Fruit fly (Drosophila melanogaster) whole organism, embryonic: ENCODE measurements around the gene Nepl21.

ENCODE experiments used
- CG10543 ChIP-seq: fragments of 200-800 bp; sonication (Bioruptor generic); optimal IDR thresholded peaks from 3 replicates; lab custom pipeline; 2017; ENCODE audit warnings: missing biosample characterization, mild to moderate bottlenecking, missing genetic modification characterization, moderate library complexity
- CG1233 ChIP-seq: fragments of 200-800 bp; sonication (Bioruptor generic); optimal IDR thresholded peaks from 4 replicates; lab custom pipeline; 2018; ENCODE audit warnings: missing biosample characterization, mild to moderate bottlenecking, missing genetic modification characterization
- CG17568 ChIP-seq: fragments of 200-800 bp; sonication (Bioruptor generic); optimal IDR thresholded peaks from 2 replicates; lab custom pipeline; 2018; ENCODE audit warnings: missing biosample characterization, mild to moderate bottlenecking, missing genetic modification characterization, moderate library complexity
- CG3163 ChIP-seq: fragments of 200-800 bp; sonication (Bioruptor generic); optimal IDR thresholded peaks from 3 replicates; lab custom pipeline; 2016; ENCODE audit warnings: missing biosample characterization, missing genetic modification characterization
- CG3281 ChIP-seq: fragments of 200-800 bp; sonication (Bioruptor generic); optimal IDR thresholded peaks from 3 replicates; lab custom pipeline; 2017; ENCODE audit warnings: missing biosample characterization, mild to moderate bottlenecking, missing genetic modification characterization
- CG43689 ChIP-seq: fragments of 200-800 bp; sonication (Bioruptor generic); IDR thresholded peaks from 2 replicates; pipeline ENCODE4 v1.3.6; 2022; ENCODE audit warnings: missing biosample characterization, missing genetic modification characterization
- CG5180 ChIP-seq: fragments of 200-800 bp; sonication (Bioruptor generic); optimal IDR thresholded peaks from 3 replicates; lab custom pipeline; 2017; ENCODE audit warnings: missing biosample characterization, missing genetic modification characterization, mild to moderate bottlenecking, moderate library complexity, missing genetic modification reagents
- CG7271 ChIP-seq: fragments of 200-800 bp; sonication (Bioruptor generic); optimal IDR thresholded peaks from 2 replicates; lab custom pipeline; 2018; ENCODE audit warnings: missing biosample characterization, mild to moderate bottlenecking, missing genetic modification characterization, moderate library complexity
- CG7357 ChIP-seq: fragments of 200-800 bp; sonication (Bioruptor generic); IDR thresholded peaks from 3 replicates; pipeline ENCODE4 v1.3.6; 2022; ENCODE audit warnings: missing biosample characterization, missing genetic modification characterization
- CG7556 ChIP-seq: fragments of 200-800 bp; sonication (Bioruptor generic); optimal IDR thresholded peaks from 2 replicates; lab custom pipeline; 2017; ENCODE audit warnings: missing biosample characterization, mild to moderate bottlenecking, missing genetic modification characterization
- CG9727 ChIP-seq: fragments of 200-800 bp; sonication (Bioruptor generic); optimal IDR thresholded peaks from 3 replicates; lab custom pipeline; 2017; ENCODE audit warnings: missing biosample characterization, mild to moderate bottlenecking, missing genetic modification characterization
- CG9797 ChIP-seq: fragments of 200-800 bp; sonication (Bioruptor generic); optimal IDR thresholded peaks from 3 replicates; lab custom pipeline; 2018; ENCODE audit warnings: missing biosample characterization, mild to moderate bottlenecking, missing genetic modification characterization
- CHES-1-like ChIP-seq: fragments of 200-800 bp; sonication (Bioruptor generic); optimal IDR thresholded peaks from 2 replicates; lab custom pipeline; 2016; ENCODE audit warnings: missing biosample characterization, missing genetic modification characterization
- Camta ChIP-seq: fragments of 200-800 bp; sonication (Bioruptor generic); optimal IDR thresholded peaks from 2 replicates; lab custom pipeline; 2016; ENCODE audit warnings: missing biosample characterization, missing genetic modification characterization
- Chrac-16 ChIP-seq: fragments of 200-800 bp; sonication (Bioruptor generic); optimal IDR thresholded peaks from 3 replicates; lab custom pipeline; 2016; ENCODE audit warnings: missing biosample characterization, missing genetic modification characterization
- ERR ChIP-seq: fragments of 200-800 bp; sonication (Bioruptor generic); optimal IDR thresholded peaks from 2 replicates; lab custom pipeline; 2016; ENCODE audit warnings: missing biosample characterization, missing genetic modification characterization
- H2.0 ChIP-seq: fragments of 200-800 bp; sonication (Bioruptor generic); IDR thresholded peaks from 2 replicates; pipeline ENCODE4 v1.3.6; 2022; ENCODE audit warnings: missing biosample characterization, missing genetic modification characterization
- Hmx ChIP-seq: fragments of 200-800 bp; sonication (Bioruptor generic); optimal IDR thresholded peaks from 2 replicates; lab custom pipeline; 2016; ENCODE audit warnings: missing biosample characterization, missing genetic modification characterization
- Lim3 ChIP-seq: fragments of 200-800 bp; sonication (Bioruptor generic); IDR thresholded peaks from 2 replicates; pipeline ENCODE4 v1.3.6; 2022; ENCODE audit warnings: missing biosample characterization, missing genetic modification characterization
- Nf-YA ChIP-seq: fragments of 200-800 bp; sonication (Bioruptor generic); IDR thresholded peaks from 2 replicates; pipeline ENCODE4 v1.3.6; 2022; ENCODE audit warnings: missing biosample characterization, missing genetic modification characterization
- Nf-YB ChIP-seq: fragments of 200-800 bp; sonication (Bioruptor generic); optimal IDR thresholded peaks from 3 replicates; lab custom pipeline; 2019; ENCODE audit warnings: missing biosample characterization, mild to moderate bottlenecking, missing genetic modification characterization, moderate library complexity
- Nf-YC ChIP-seq: fragments of 200-800 bp; optimal IDR thresholded peaks from 3 replicates; lab custom pipeline; 2019; ENCODE audit warnings: missing biosample characterization, mild to moderate bottlenecking, missing genetic modification characterization, moderate library complexity
- NfI ChIP-seq: fragments of 200-800 bp; sonication (Bioruptor generic); optimal IDR thresholded peaks from 3 replicates; lab custom pipeline; 2018; ENCODE audit warnings: missing biosample characterization, mild to moderate bottlenecking, missing genetic modification characterization, moderate library complexity
- Poxn ChIP-seq: fragments of 200-800 bp; sonication (Bioruptor generic); IDR thresholded peaks from 2 replicates; pipeline ENCODE4 v1.3.6; 2022; ENCODE audit warnings: missing biosample characterization, missing genetic modification characterization
- Ptx1 ChIP-seq: fragments of 200-800 bp; sonication (Bioruptor generic); IDR thresholded peaks from 2 replicates; pipeline ENCODE4 v1.3.6; 2022; ENCODE audit warnings: missing biosample characterization, missing genetic modification characterization
- Usf ChIP-seq: fragments of 200-800 bp; sonication (Bioruptor generic); optimal IDR thresholded peaks from 2 replicates; lab custom pipeline; 2017; ENCODE audit warnings: missing genotype, missing biosample characterization, missing genetic modification characterization
- Vsx1 ChIP-seq: fragments of 200-800 bp; sonication (Bioruptor generic); optimal IDR thresholded peaks from 2 replicates; lab custom pipeline; 2017; ENCODE audit warnings: missing biosample characterization, mild to moderate bottlenecking, missing genetic modification characterization, missing genetic modification reagents
- abd-A ChIP-seq: fragments of 200-800 bp; sonication (Bioruptor generic); optimal IDR thresholded peaks from 3 replicates; lab custom pipeline; 2019; ENCODE audit warnings: missing biosample characterization, mild to moderate bottlenecking, missing genetic modification characterization, moderate library complexity
- bcd ChIP-seq: fragments of 200-800 bp; sonication (Bioruptor generic); optimal IDR thresholded peaks from 2 replicates; lab custom pipeline; 2017; ENCODE audit warnings: missing biosample characterization, mild to moderate bottlenecking, missing genetic modification characterization
- croc ChIP-seq: fragments of 200-800 bp; sonication (Bioruptor generic); conservative IDR thresholded peaks from 3 replicates; pipeline ENCODE4 v1.3.6; 2022; ENCODE audit warnings: missing biosample characterization, missing genetic modification characterization
- danr ChIP-seq: fragments of 200-800 bp; sonication (Bioruptor generic); IDR thresholded peaks from 2 replicates; pipeline ENCODE4 v1.3.6; 2022; ENCODE audit warnings: missing biosample characterization, missing genetic modification characterization
- dm ChIP-seq: fragments of 200-800 bp; sonication (Bioruptor generic); optimal IDR thresholded peaks from 3 replicates; lab custom pipeline; 2016; ENCODE audit warnings: missing biosample characterization, missing genetic modification characterization
- fd64A ChIP-seq: fragments of 200-800 bp; sonication (Bioruptor generic); optimal IDR thresholded peaks from 3 replicates; lab custom pipeline; 2018; ENCODE audit warnings: missing biosample characterization, mild to moderate bottlenecking, missing genetic modification characterization
- fd96Cb ChIP-seq: fragments of 200-800 bp; sonication (Bioruptor generic); optimal IDR thresholded peaks from 2 replicates; lab custom pipeline; 2018; ENCODE audit warnings: missing biosample characterization, mild to moderate bottlenecking, missing genetic modification characterization, moderate library complexity
- hkb ChIP-seq, 2 experiments: fragments of 200-800 bp in 1 of 2; fragments of >200 bp in 1 of 2; sonication (Bioruptor generic) in 1 of 2; IDR thresholded peaks in 1 of 2; optimal IDR thresholded peaks in 1 of 2; 2 replicates each; pipeline versions ENCODE4 v1.3.6 to Lab custom; 2017 to 2022; ENCODE audit warnings: missing biosample characterization in 1 of 2, missing genetic modification characterization in 1 of 2
- jing ChIP-seq: fragments of 200-800 bp; sonication (Bioruptor generic); optimal IDR thresholded peaks from 2 replicates; lab custom pipeline; 2018; ENCODE audit warnings: missing biosample characterization, mild to moderate bottlenecking, missing genetic modification characterization
- nerfin-2 ChIP-seq: fragments of 200-800 bp; sonication (Bioruptor generic); IDR thresholded peaks from 2 replicates; pipeline ENCODE4 v1.3.6; 2022; ENCODE audit warnings: missing biosample characterization, missing genetic modification characterization; ENCODE audit not compliant: partially characterized antibody
- pan ChIP-seq, 4 experiments: fragments of >200 bp in 3 of 4; fragments of 200-800 bp in 1 of 4; sonication (Bioruptor generic) in 1 of 4; optimal IDR thresholded peaks in 3 of 4; IDR thresholded peaks in 1 of 4; 2 replicates each; pipeline versions ENCODE4 v1.3.6 to Lab custom; 2017 to 2022; ENCODE audit warnings: missing biosample characterization in 2 of 4, missing genetic modification characterization in 2 of 4, mixed read lengths in 1 of 4
- pb ChIP-seq: fragments of 200-800 bp; sonication (Bioruptor generic); optimal IDR thresholded peaks from 3 replicates; lab custom pipeline; 2016; ENCODE audit warnings: missing biosample characterization, missing genetic modification characterization
- rib ChIP-seq: fragments of 200-800 bp; sonication (Bioruptor generic); IDR thresholded peaks from 2 replicates; pipeline ENCODE4 v1.3.6; 2022; ENCODE audit warnings: missing biosample characterization, missing genetic modification characterization
- ro ChIP-seq: fragments of 200-800 bp; sonication (Bioruptor generic); IDR thresholded peaks from 2 replicates; pipeline ENCODE4 v1.3.6; 2022; ENCODE audit warnings: missing biosample characterization, missing genetic modification characterization
- run ChIP-seq: fragments of 200-800 bp; sonication (Bioruptor generic); optimal IDR thresholded peaks from 3 replicates; lab custom pipeline; 2018; ENCODE audit warnings: missing biosample characterization, mild to moderate bottlenecking, missing genetic modification characterization
- sob ChIP-seq: fragments of 200-800 bp; sonication (Bioruptor generic); IDR thresholded peaks from 2 replicates; pipeline ENCODE4 v1.3.6; 2022; ENCODE audit warnings: missing biosample characterization, missing genetic modification characterization
- stc ChIP-seq: fragments of 200-800 bp; sonication (Bioruptor generic); IDR thresholded peaks from 2 replicates; pipeline ENCODE4 v1.3.6; 2022; ENCODE audit warnings: missing biosample characterization, missing genetic modification characterization
- toy ChIP-seq: fragments of 200-800 bp; sonication (Bioruptor generic); IDR thresholded peaks from 2 replicates; pipeline ENCODE4 v1.3.6; 2022; ENCODE audit warnings: missing biosample characterization, missing genetic modification characterization
- ttk ChIP-seq: fragments of 200-800 bp; sonication (Bioruptor generic); IDR thresholded peaks from 2 replicates; pipeline ENCODE4 v2.1.2; 2022; ENCODE audit warnings: missing biosample characterization, missing genetic modification characterization
- zen ChIP-seq: fragments of 200-800 bp; sonication (Bioruptor generic); optimal IDR thresholded peaks from 3 replicates; lab custom pipeline; 2018; ENCODE audit warnings: missing biosample characterization, mild to moderate bottlenecking, missing genetic modification characterization, moderate library complexity

The Nepl21 gene

dm6 chr3R:28888561-28889426 is 5.3 kb downstream of the Nepl21 start (continued):
- TF ChIP-seq CG5180 (GFP tag; lab: Kevin White, UChicago) (peak; percentile 36), CHES-1-like (GFP tag; lab: Kevin White, UChicago) (peak; percentile 94), Nf-YB (peak; percentile 32), bcd (GFP tag; lab: Kevin White, UChicago) (peak; percentile 77), Nf-YC (tag; lab: Kevin White, UChicago) (peak; percentile 77), dm (GFP tag; lab: Kevin White, UChicago) (peak; percentile 74), ro (GFP tag; lab: Robert Waterston, UW) (no peak), ttk (peak; percentile 52; the same call in 1 of the 2 replicates), Hmx (GFP tag; lab: Kevin White, UChicago) (peak; percentile 59), zen (tag; lab: Kevin White, UChicago) (peak; percentile 21), pb (GFP tag; lab: Kevin White, UChicago) (peak; percentile 82), CG7556 (peak; percentile 83), H2.0 (GFP tag; lab: Robert Waterston, UW) (peak; percentile 58), jing (peak; percentile 33), abd-A (peak; percentile 89), toy (GFP tag; lab: Robert Waterston, UW) (no peak), Usf (GFP tag; lab: Kevin White, UChicago) (peak; percentile 43), run (tag; lab: Kevin White, UChicago) (no peak), croc (GFP tag; lab: Robert Waterston, UW) (peak; percentile 26; the same call in 1 of the 3 replicates), stc (GFP tag; lab: Robert Waterston, UW) (peak; percentile 25; the same call in 1 of the 2 replicates), fd96Cb (tag; lab: Kevin White, UChicago) (peak; percentile 71), rib (no peak; the same call in 1 of the 2 replicates), Ptx1 (GFP tag; lab: Robert Waterston, UW) (peak; percentile 83), Vsx1 (no peak), CG9797 (GFP tag; lab: Kevin White, UChicago) (peak; percentile 33), nerfin-2 (no peak), CG43689 (GFP tag; lab: Robert Waterston, UW) (0 out of 2 replicates have a peak, but pooled peaks have one; percentile 6), Nf-YA (0 out of 2 replicates have a peak, but pooled peaks have one; percentile 49), CG7357 (GFP tag; lab: Robert Waterston, UW) (peak; percentile 59; the same call in 1 of the 3 replicates), CG10543 (GFP tag; lab: Kevin White, UChicago) (peak; percentile 91), fd64A (peak; percentile 16), ERR (GFP tag; lab: Kevin White, UChicago) (peak; percentile 75), CG9727 (GFP tag; lab: Kevin White, UChicago) (peak; percentile 65), sob (GFP tag; lab: Robert Waterston, UW) (peak; percentile 76), danr (GFP tag; lab: Robert Waterston, UW) (peak; percentile 39; the same call in 1 of the 2 replicates), Poxn (GFP tag; lab: Robert Waterston, UW) (peak; percentile 46), CG17568 (GFP tag; lab: Kevin White, UChicago) (peak; percentile 6), Lim3 (GFP tag; lab: Robert Waterston, UW) (no peak), CG7271 (tag; lab: Kevin White, UChicago) (peak; percentile 25), Chrac-16 (GFP tag; lab: Kevin White, UChicago) (peak; percentile 76), CG3281 (GFP tag; lab: Kevin White, UChicago) (peak; percentile 88), CG1233 (GFP tag; lab: Kevin White, UChicago) (peak; percentile 60), Camta (GFP tag; lab: Kevin White, UChicago) (peak; percentile 62), NfI (GFP tag; lab: Kevin White, UChicago) (peak; percentile 88), CG3163 (GFP tag; lab: Kevin White, UChicago) (peak; percentile 68), hkb (optimal IDR thresholded peaks at IDR 0.05; lab: Kevin White, UChicago) (peak; percentile 67), hkb (GFP tag; IDR thresholded peaks at IDR 0.05; lab: Robert Waterston, UW) (peak; percentile 63), pan (optimal IDR thresholded peaks at IDR 0.05; lab: Kevin White, UChicago) (no peak), pan (GFP tag; optimal IDR thresholded peaks at IDR 0.05 in 1 of 2, IDR thresholded peaks at IDR 0.05 in 1 of 2) (peak in 1 of 2 experiments; percentile 71)
